Worm (Caenorhabditis elegans) whole organism, L3 larva: ENCODE data around the gene ubc-20.

Experiments used
- R02D3.7 ChIP-seq: fragments of 150-350 bp; optimal IDR thresholded peaks from 2 replicates; lab custom pipeline; 2014; ENCODE audit warnings: missing biosample characterization, missing genetic modification characterization
- ZK546.5 ChIP-seq: sonication (generic microtip); optimal IDR thresholded peaks from 2 replicates; lab custom pipeline; 2017; ENCODE audit warnings: missing biosample characterization, missing genetic modification characterization
- ama-1 ChIP-seq: fragments of 150-350 bp; optimal IDR thresholded peaks from 2 replicates; lab custom pipeline; 2018
- ceh-28 ChIP-seq: fragments of 150-350 bp; optimal IDR thresholded peaks from 2 replicates; lab custom pipeline; 2014; ENCODE audit warnings: missing biosample characterization, missing genetic modification reagents, missing genetic modification characterization
- ceh-82 ChIP-seq: fragments of 150-350 bp; optimal IDR thresholded peaks from 2 replicates; lab custom pipeline; 2014; ENCODE audit warnings: missing biosample characterization, missing genetic modification characterization
- daf-12 ChIP-seq: fragments of 150-350 bp; optimal IDR thresholded peaks from 2 replicates; lab custom pipeline; 2014; ENCODE audit warnings: missing biosample characterization, missing genetic modification reagents, missing genetic modification characterization
- elt-1 ChIP-seq: fragments of 150-350 bp; optimal IDR thresholded peaks from 2 replicates; lab custom pipeline; 2014; ENCODE audit warnings: missing biosample characterization, missing genetic modification characterization
- elt-2 ChIP-seq: sonication (generic microtip); optimal IDR thresholded peaks from 2 replicates; lab custom pipeline; 2016; ENCODE audit warnings: missing genetic modification reagents, mild to moderate bottlenecking, missing genetic modification characterization, missing compliant biosample characterization
- elt-3 ChIP-seq, 3 experiments: fragments of 150-350 bp in 1 of 3; sonication (generic microtip) in 2 of 3; optimal IDR thresholded peaks; 2 replicates in 2 of 3; 4 replicates in 1 of 3; lab custom pipeline; 2014 to 2017; ENCODE audit warnings: missing biosample characterization in 3 of 3, missing genetic modification characterization in 3 of 3
- eor-1 ChIP-seq, 2 experiments: fragments of 150-350 bp; optimal IDR thresholded peaks; 2 replicates each; lab custom pipeline; 2014 to 2018; ENCODE audit warnings: missing biosample characterization in 2 of 2, missing genetic modification characterization in 2 of 2
- fos-1 ChIP-seq: fragments of 150-350 bp; optimal IDR thresholded peaks from 2 replicates; lab custom pipeline; 2014; ENCODE audit warnings: missing biosample characterization, missing genetic modification characterization
- hmg-11 ChIP-seq: sonication (generic microtip); optimal IDR thresholded peaks from 2 replicates; lab custom pipeline; 2016; ENCODE audit warnings: missing genetic modification characterization, missing compliant biosample characterization
- jun-1 ChIP-seq: fragments of 150-350 bp; optimal IDR thresholded peaks from 2 replicates; lab custom pipeline; 2014; ENCODE audit warnings: missing biosample characterization, missing genetic modification reagents, missing genetic modification characterization
- lin-15B ChIP-seq: fragments of 150-350 bp; optimal IDR thresholded peaks from 2 replicates; lab custom pipeline; 2014; ENCODE audit warnings: missing biosample characterization, missing genetic modification characterization
- lin-39 ChIP-seq: fragments of 150-350 bp; optimal IDR thresholded peaks from 2 replicates; lab custom pipeline; 2018; ENCODE audit warnings: missing biosample characterization, missing genetic modification reagents, missing genetic modification characterization
- lsy-12 ChIP-seq: sonication (generic microtip); optimal IDR thresholded peaks from 2 replicates; lab custom pipeline; 2016; ENCODE audit warnings: mild to moderate bottlenecking, missing genetic modification characterization, missing compliant biosample characterization
- nfya-1 ChIP-seq: sonication (generic microtip); optimal IDR thresholded peaks from 2 replicates; lab custom pipeline; 2017; ENCODE audit warnings: missing genetic modification characterization, mild to moderate bottlenecking, missing compliant biosample characterization, antibody characterized with exemption, moderate library complexity; ENCODE audit not compliant: insufficient read depth
- nhr-25 ChIP-seq: sonication (generic microtip); optimal IDR thresholded peaks from 2 replicates; lab custom pipeline; 2017; ENCODE audit warnings: missing biosample characterization, missing genetic modification characterization
- nhr-28 ChIP-seq: fragments of 150-350 bp; optimal IDR thresholded peaks from 2 replicates; lab custom pipeline; 2014; ENCODE audit warnings: missing biosample characterization, missing genetic modification characterization
- nhr-76 ChIP-seq: fragments of 150-350 bp; sonication (generic microtip); optimal IDR thresholded peaks from 5 replicates; lab custom pipeline; 2014; ENCODE audit warnings: missing biosample characterization, missing genetic modification characterization
- nhr-77 ChIP-seq: fragments of 150-350 bp; optimal IDR thresholded peaks from 2 replicates; lab custom pipeline; 2014; ENCODE audit warnings: missing biosample characterization, missing genetic modification characterization
- pha-4 ChIP-seq: fragments of 150-350 bp; optimal IDR thresholded peaks from 2 replicates; lab custom pipeline; 2014; ENCODE audit warnings: missing biosample characterization, missing genetic modification reagents, missing genetic modification characterization
- pqm-1 ChIP-seq: fragments of 150-350 bp; optimal IDR thresholded peaks from 2 replicates; lab custom pipeline; 2017; ENCODE audit warnings: missing biosample characterization, missing genetic modification characterization, inconsistent platforms
- snpc-4 ChIP-seq: fragments of 150-350 bp; optimal IDR thresholded peaks from 2 replicates; lab custom pipeline; 2014; ENCODE audit warnings: missing biosample characterization, missing genetic modification characterization
- tbx-2 ChIP-seq: sonication (generic microtip); optimal IDR thresholded peaks from 2 replicates; lab custom pipeline; 2016; ENCODE audit warnings: mild to moderate bottlenecking, missing genetic modification characterization, missing compliant biosample characterization
- unc-39 ChIP-seq: sonication (generic microtip); optimal IDR thresholded peaks from 4 replicates; lab custom pipeline; 2017; ENCODE audit warnings: missing biosample characterization, missing genetic modification characterization
- unc-62 ChIP-seq: fragments of 150-350 bp; sonication (generic microtip); optimal IDR thresholded peaks from 4 replicates; lab custom pipeline; 2014; ENCODE audit warnings: missing biosample characterization, missing genetic modification reagents, missing genetic modification characterization
- zag-1 ChIP-seq: fragments of 150-350 bp; optimal IDR thresholded peaks from 2 replicates; lab custom pipeline; 2014; ENCODE audit warnings: missing biosample characterization, missing genetic modification characterization
- ztf-11 ChIP-seq: fragments of 150-350 bp; optimal IDR thresholded peaks from 2 replicates; lab custom pipeline; 2014; ENCODE audit warnings: missing biosample characterization, missing genetic modification characterization
- ztf-4 ChIP-seq: fragments of 150-350 bp; optimal IDR thresholded peaks from 2 replicates; lab custom pipeline; 2014; ENCODE audit warnings: missing biosample characterization, missing genetic modification characterization

Gene ubc-20

ce11 chrIII:189280-189679 is 642 bp downstream of the ubc-20 start:
- TF ChIP-seq ama-1 (lab: Kevin White, UChicago), result no peak
- no peak for TF ChIP-seq pqm-1
- TF ChIP-seq elt-1 (tag; lab: Kevin White, UChicago), result no peak
- no peak for TF ChIP-seq lin-15B (tag; lab: Kevin White, UChicago)
- no peak for TF ChIP-seq ztf-4 (tag; lab: Kevin White, UChicago)
- no peak for TF ChIP-seq R02D3.7
- TF ChIP-seq elt-3 (tag; optimal IDR thresholded peaks at IDR 0.05; lab: Kevin White, UChicago), result no peak

- TF ChIP-seq elt-2 (tag; lab: Kevin White, UChicago) (peak; percentile 6), pha-4 (tag; lab: Kevin White, UChicago) (no peak)
Measured at ce11 chrIII:190686-191085, 2.0 kb downstream of the ubc-20 start, which contains the start of gene cox-17. Gene cox-17, plus strand, starts transcription at chrIII:190986.

ce11 chrIII:191803-192202 is 3.2 kb downstream of the ubc-20 start, which contains the start of gene sec-20:
Gene sec-20, plus strand, starts transcription at chrIII:192103.
- TF ChIP-seq snpc-4 (tag; lab: Kevin White, UChicago), result no peak
- TF ChIP-seq ZK546.5, result no peak
- TF ChIP-seq R02D3.7, result no peak
- no peak for TF ChIP-seq ztf-11 (tag; lab: Kevin White, UChicago)
- no peak for TF ChIP-seq tbx-2
- TF ChIP-seq ceh-82 (tag; lab: Kevin White, UChicago), result no peak
- TF ChIP-seq elt-3 (tag; optimal IDR thresholded peaks at IDR 0.05; lab: Kevin White, UChicago), result no peak
- TF ChIP-seq eor-1 (tag; optimal IDR thresholded peaks at IDR 0.05; lab: Kevin White, UChicago), result no peak
- TF ChIP-seq zag-1, result no peak
- no peak for TF ChIP-seq nhr-77 (tag; lab: Kevin White, UChicago)

ce11 chrIII:194160-194559 is 5.5 kb downstream of the ubc-20 start, which contains the start of gene F40G9.17:
Gene F40G9.17, plus strand, starts transcription at chrIII:194460.
- TF ChIP-seq nhr-28 (tag; lab: Kevin White, UChicago) (no peak), tbx-2 (no peak), ZK546.5 (no peak), unc-62 (GFP tag; lab: Kevin White, UChicago) (no peak), nfya-1 (tag; lab: Kevin White, UChicago) (no peak), lsy-12 (tag; lab: Kevin White, UChicago) (no peak), ceh-82 (tag; lab: Kevin White, UChicago) (no peak), snpc-4 (tag; lab: Kevin White, UChicago) (no peak), unc-39 (tag; lab: Kevin White, UChicago) (no peak), daf-12 (tag; lab: Kevin White, UChicago) (no peak), fos-1 (no peak), zag-1 (no peak), eor-1 (tag; optimal IDR thresholded peaks at IDR 0.05; lab: Kevin White, UChicago) (no peak), nhr-77 (tag; lab: Kevin White, UChicago) (no peak), hmg-11 (no peak), nhr-25 (no peak), ceh-28 (tag; lab: Kevin White, UChicago) (no peak)
- TF ChIP-seq, all 47 proteins: peak for 0

DNA sequence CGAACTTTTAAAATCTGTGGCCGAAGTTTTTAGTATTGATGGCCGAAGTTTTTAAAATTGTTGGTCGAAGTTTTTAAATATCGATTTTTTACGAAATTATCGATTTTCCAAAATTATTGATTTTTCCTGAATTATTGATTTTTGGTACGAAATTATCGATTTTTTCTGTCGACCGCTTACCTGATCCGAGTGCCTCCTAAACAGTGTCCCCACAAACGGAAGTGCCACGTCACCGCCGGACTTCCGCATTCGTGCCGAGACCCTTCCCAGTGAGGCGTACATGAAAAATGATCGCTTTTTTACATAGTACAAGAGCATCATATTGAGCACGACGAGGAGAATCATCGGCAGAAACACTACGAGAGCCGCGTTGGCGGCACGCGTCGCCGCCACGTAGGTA is 15.3 kb downstream of the ubc-20 start:
- no peak for TF ChIP-seq ama-1 (lab: Kevin White, UChicago)
- TF ChIP-seq ztf-11 (tag; lab: Kevin White, UChicago), result no peak
- TF ChIP-seq snpc-4 (tag; lab: Kevin White, UChicago), result no peak
- TF ChIP-seq ceh-28 (tag; lab: Kevin White, UChicago), result peak; percentile 96

ce11 chrIII:207023-207422 is 18.4 kb downstream of the ubc-20 start, which contains the start of gene W10C4.1:
Gene W10C4.1, minus strand, starts transcription at chrIII:207123.
- TF ChIP-seq nfya-1 (tag; lab: Kevin White, UChicago), result no peak
- TF ChIP-seq lin-39 (tag; lab: Kevin White, UChicago), result no peak
- TF ChIP-seq jun-1 (tag; lab: Kevin White, UChicago), result no peak
- no peak for TF ChIP-seq nhr-76 (tag; lab: Kevin White, UChicago)
- no peak for TF ChIP-seq ztf-4 (tag; lab: Kevin White, UChicago)
- no peak for TF ChIP-seq ceh-28 (tag; lab: Kevin White, UChicago)
- TF ChIP-seq nhr-25, result no peak
